Fruit fly (Drosophila melanogaster) whole organism, embryonic: ENCODE data around the gene N.

ENCODE experiments used
- Ada2b ChIP-seq: fragments of 200-800 bp; sonication (Bioruptor generic); IDR thresholded peaks from 2 replicates; pipeline ENCODE4 v1.3.6; 2022; ENCODE audit warnings: missing biosample characterization, missing genetic modification characterization
- Adf1 ChIP-seq: fragments of 200-800 bp; sonication (Bioruptor generic); IDR thresholded peaks from 2 replicates; pipeline ENCODE4 v1.3.6; 2022; ENCODE audit warnings: missing biosample characterization, missing genetic modification characterization
- B-H2 ChIP-seq: fragments of 200-800 bp; sonication (Bioruptor generic); optimal IDR thresholded peaks from 2 replicates; lab custom pipeline; 2018; ENCODE audit warnings: missing biosample characterization, mild to moderate bottlenecking, missing genetic modification characterization
- BtbVII ChIP-seq: fragments of 200-800 bp; sonication (Bioruptor generic); optimal IDR thresholded peaks from 3 replicates; lab custom pipeline; 2017; ENCODE audit warnings: missing biosample characterization, mild to moderate bottlenecking, missing genetic modification characterization
- CG11093 ChIP-seq: fragments of 200-800 bp; sonication (Bioruptor generic); IDR thresholded peaks from 3 replicates; pipeline ENCODE4 v1.3.6; 2022; ENCODE audit warnings: missing biosample characterization, missing genetic modification characterization
- CG12071 ChIP-seq: fragments of 200-800 bp; sonication (Bioruptor generic); optimal IDR thresholded peaks from 3 replicates; lab custom pipeline; 2018; ENCODE audit warnings: missing biosample characterization, mild to moderate bottlenecking, missing genetic modification characterization
- CG14050 ChIP-seq: fragments of 200-800 bp; sonication (Bioruptor generic); IDR thresholded peaks from 3 replicates; pipeline ENCODE4 v1.3.6; 2022; ENCODE audit warnings: missing biosample characterization, missing genetic modification characterization
- CG14667 ChIP-seq: fragments of 200-800 bp; sonication (Bioruptor generic); IDR thresholded peaks from 2 replicates; pipeline ENCODE4 v1.3.6; 2022; ENCODE audit warnings: missing biosample characterization, missing genetic modification characterization
- CG14965 ChIP-seq: fragments of 200-800 bp; sonication (Bioruptor generic); optimal IDR thresholded peaks from 2 replicates; lab custom pipeline; 2016; ENCODE audit warnings: missing biosample characterization, missing genetic modification characterization, borderline replicate concordance
- CG16779 ChIP-seq: fragments of 200-800 bp; sonication (Bioruptor generic); IDR thresholded peaks from 2 replicates; pipeline ENCODE4 v1.3.6; 2022; ENCODE audit warnings: missing biosample characterization, missing genetic modification characterization
- CG17361 ChIP-seq: fragments of 200-800 bp; sonication (Bioruptor generic); IDR thresholded peaks from 3 replicates; pipeline ENCODE4 v1.3.6; 2022; ENCODE audit warnings: missing biosample characterization, missing genetic modification characterization
- CG17802 ChIP-seq: fragments of 200-800 bp; sonication (Bioruptor generic); optimal IDR thresholded peaks from 2 replicates; lab custom pipeline; 2018; ENCODE audit warnings: missing biosample characterization, mild to moderate bottlenecking, missing genetic modification characterization, moderate library complexity
- CG3838 ChIP-seq: fragments of 200-800 bp; sonication (Bioruptor generic); optimal IDR thresholded peaks from 3 replicates; lab custom pipeline; 2016; ENCODE audit warnings: missing biosample characterization, missing genetic modification characterization
- CG5180 ChIP-seq: fragments of 200-800 bp; sonication (Bioruptor generic); optimal IDR thresholded peaks from 3 replicates; lab custom pipeline; 2017; ENCODE audit warnings: missing biosample characterization, missing genetic modification characterization, mild to moderate bottlenecking, moderate library complexity, missing genetic modification reagents
- CG6791 ChIP-seq: fragments of 200-800 bp; sonication (Bioruptor generic); IDR thresholded peaks from 3 replicates; pipeline ENCODE4 v1.3.6; 2022; ENCODE audit warnings: missing biosample characterization, missing genetic modification characterization; ENCODE audit not compliant: partially characterized antibody
- CG7987 ChIP-seq: fragments of 200-800 bp; sonication (Bioruptor generic); optimal IDR thresholded peaks from 2 replicates; lab custom pipeline; 2018; ENCODE audit warnings: missing biosample characterization, mild to moderate bottlenecking, missing genetic modification characterization, moderate library complexity
- CG8089 ChIP-seq: fragments of 200-800 bp; sonication (Bioruptor generic); optimal IDR thresholded peaks from 3 replicates; lab custom pipeline; 2016; ENCODE audit warnings: missing biosample characterization, missing genetic modification characterization
- CG9609 ChIP-seq: fragments of 200-800 bp; sonication (Bioruptor generic); optimal IDR thresholded peaks from 3 replicates; lab custom pipeline; 2016; ENCODE audit warnings: missing biosample characterization, missing genetic modification characterization
- Hmx ChIP-seq: fragments of 200-800 bp; sonication (Bioruptor generic); optimal IDR thresholded peaks from 2 replicates; lab custom pipeline; 2016; ENCODE audit warnings: missing biosample characterization, missing genetic modification characterization
- Hsf ChIP-seq: fragments of 200-800 bp; sonication (Bioruptor generic); optimal IDR thresholded peaks from 3 replicates; lab custom pipeline; 2016; ENCODE audit warnings: missing biosample characterization, missing genetic modification characterization
- Kr ChIP-seq: fragments of 200-800 bp; sonication (Bioruptor generic); optimal IDR thresholded peaks from 2 replicates; lab custom pipeline; 2017; ENCODE audit warnings: missing biosample characterization, mild to moderate bottlenecking, missing genetic modification characterization
- Max ChIP-seq: fragments of 200-800 bp; sonication (Bioruptor generic); optimal IDR thresholded peaks from 2 replicates; lab custom pipeline; 2016; ENCODE audit warnings: missing biosample characterization, mild to moderate bottlenecking, missing genetic modification characterization
- Mrtf ChIP-seq: fragments of 200-800 bp; sonication (Bioruptor generic); IDR thresholded peaks from 3 replicates; pipeline ENCODE4 v1.3.6; 2022; ENCODE audit warnings: missing biosample characterization, missing genetic modification characterization
- Optix ChIP-seq: fragments of 200-800 bp; sonication (Bioruptor generic); IDR thresholded peaks from 3 replicates; pipeline ENCODE4 v1.3.6; 2022; ENCODE audit warnings: missing biosample characterization, missing genetic modification characterization
- Sin3A ChIP-seq: fragments of >200 bp; optimal IDR thresholded peaks from 2 replicates; lab custom pipeline; 2018
- Sry-δ ChIP-seq: fragments of 200-800 bp; sonication (Bioruptor generic); optimal IDR thresholded peaks from 2 replicates; lab custom pipeline; 2016; ENCODE audit warnings: missing biosample characterization, missing genetic modification characterization
- TFAM ChIP-seq: fragments of 200-800 bp; sonication (Bioruptor generic); optimal IDR thresholded peaks from 2 replicates; lab custom pipeline; 2017; ENCODE audit warnings: missing biosample characterization, missing genetic modification characterization, inconsistent platforms
- Taf1 ChIP-seq: fragments of 200-800 bp; sonication (Bioruptor generic); IDR thresholded peaks from 2 replicates; pipeline ENCODE4 v1.3.6; 2022; ENCODE audit warnings: missing biosample characterization, missing genetic modification characterization
- Trl ChIP-seq, 3 experiments: fragments of >200 bp in 2 of 3; fragments of 200-800 bp in 1 of 3; sonication (Bioruptor generic) in 1 of 3; optimal IDR thresholded peaks; 2 replicates in 1 of 3; 3 replicates in 2 of 3; lab custom pipeline; 2016 to 2017; ENCODE audit warnings: missing biosample characterization in 1 of 3, missing genetic modification characterization in 1 of 3
- Xrp1 ChIP-seq: fragments of 200-800 bp; sonication (Bioruptor generic); IDR thresholded peaks from 2 replicates; pipeline ENCODE4 v1.3.6; 2022; ENCODE audit warnings: missing biosample characterization, missing genetic modification characterization
- ac ChIP-seq: fragments of 200-800 bp; sonication (Bioruptor generic); optimal IDR thresholded peaks from 3 replicates; lab custom pipeline; 2017; ENCODE audit warnings: missing biosample characterization, mild to moderate bottlenecking, missing genetic modification characterization
- ase ChIP-seq: fragments of 200-800 bp; sonication (Bioruptor generic); IDR thresholded peaks from 3 replicates; pipeline ENCODE4 v1.3.6; 2022; ENCODE audit warnings: missing biosample characterization, missing genetic modification characterization
- cg ChIP-seq: fragments of 200-800 bp; sonication (Bioruptor generic); optimal IDR thresholded peaks from 3 replicates; lab custom pipeline; 2019; ENCODE audit warnings: missing biosample characterization, mild to moderate bottlenecking, missing genetic modification characterization, moderate library complexity
- crp ChIP-seq, 2 experiments: fragments of 200-800 bp; sonication (Bioruptor generic); optimal IDR thresholded peaks; 2 replicates in 1 of 2; 3 replicates in 1 of 2; lab custom pipeline; 2017; ENCODE audit warnings: missing biosample characterization in 2 of 2, missing genetic modification characterization in 2 of 2, mild to moderate bottlenecking in 1 of 2, moderate library complexity in 1 of 2
- disco-r ChIP-seq: fragments of 200-800 bp; sonication (Bioruptor generic); optimal IDR thresholded peaks from 2 replicates; lab custom pipeline; 2016; ENCODE audit warnings: missing biosample characterization, missing genetic modification characterization
- en ChIP-seq: fragments of 200-800 bp; sonication (Bioruptor generic); optimal IDR thresholded peaks from 2 replicates; lab custom pipeline; 2016; ENCODE audit warnings: missing biosample characterization, missing genetic modification characterization
- gcm2 ChIP-seq: fragments of 200-800 bp; sonication (Bioruptor generic); optimal IDR thresholded peaks from 2 replicates; lab custom pipeline; 2016; ENCODE audit warnings: missing biosample characterization, missing genetic modification characterization
- gfzf ChIP-seq: fragments of 200-800 bp; sonication (Bioruptor generic); optimal IDR thresholded peaks from 2 replicates; lab custom pipeline; 2016; ENCODE audit warnings: missing biosample characterization, mild to moderate bottlenecking, missing genetic modification characterization, moderate library complexity
- gt ChIP-seq: fragments of 200-800 bp; sonication (Bioruptor generic); IDR thresholded peaks from 2 replicates; pipeline ENCODE4 v1.3.6; 2022; ENCODE audit warnings: missing biosample characterization, missing genetic modification characterization
- h ChIP-seq: fragments of >200 bp; optimal IDR thresholded peaks from 2 replicates; lab custom pipeline; 2017
- hbn ChIP-seq: fragments of 200-800 bp; sonication (Bioruptor generic); IDR thresholded peaks from 2 replicates; pipeline ENCODE4 v1.3.6; 2022; ENCODE audit warnings: missing biosample characterization, missing genetic modification characterization; ENCODE audit not compliant: partially characterized antibody
- lmd ChIP-seq: fragments of 200-800 bp; sonication (Bioruptor generic); IDR thresholded peaks from 2 replicates; pipeline ENCODE4 v1.3.6; 2022; ENCODE audit warnings: missing biosample characterization, missing genetic modification characterization
- mirr ChIP-seq: fragments of 200-800 bp; sonication (Bioruptor generic); optimal IDR thresholded peaks from 3 replicates; lab custom pipeline; 2018; ENCODE audit warnings: missing biosample characterization, mild to moderate bottlenecking, missing genetic modification characterization
- odd ChIP-seq: fragments of 200-800 bp; sonication (Bioruptor generic); optimal IDR thresholded peaks from 2 replicates; lab custom pipeline; 2017; ENCODE audit warnings: missing biosample characterization, mild to moderate bottlenecking, missing genetic modification characterization
- prd ChIP-seq, 3 experiments: fragments of >200 bp in 2 of 3; fragments of 200-800 bp in 1 of 3; sonication (Bioruptor generic) in 1 of 3; optimal IDR thresholded peaks in 2 of 3; IDR thresholded peaks in 1 of 3; 2 replicates in 2 of 3; 3 replicates in 1 of 3; pipeline versions ENCODE4 v1.3.6 to Lab custom; 2017 to 2022; ENCODE audit warnings: missing biosample characterization in 1 of 3, missing genetic modification characterization in 1 of 3
- psq ChIP-seq: fragments of 200-800 bp; sonication (Bioruptor generic); optimal IDR thresholded peaks from 2 replicates; lab custom pipeline; 2017; ENCODE audit warnings: missing biosample characterization, missing genetic modification characterization
- sc ChIP-seq, 3 experiments: fragments of >200 bp in 2 of 3; fragments of 200-800 bp in 1 of 3; sonication (Bioruptor generic) in 1 of 3; optimal IDR thresholded peaks; 2 replicates in 2 of 3; 3 replicates in 1 of 3; lab custom pipeline; 2017; ENCODE audit warnings: mild to moderate bottlenecking in 1 of 3, missing biosample characterization in 1 of 3, missing genetic modification characterization in 1 of 3, missing genetic modification reagents in 1 of 3
- sd ChIP-seq: fragments of 200-800 bp; sonication (Bioruptor generic); optimal IDR thresholded peaks from 3 replicates; lab custom pipeline; 2018; ENCODE audit warnings: missing biosample characterization, mild to moderate bottlenecking, missing genetic modification characterization, moderate library complexity
- shn ChIP-seq: fragments of 200-800 bp; sonication (Bioruptor generic); optimal IDR thresholded peaks from 3 replicates; lab custom pipeline; 2016; ENCODE audit warnings: missing biosample characterization, missing genetic modification characterization
- vnd ChIP-seq: fragments of 200-800 bp; sonication (Bioruptor generic); IDR thresholded peaks from 3 replicates; pipeline ENCODE4 v1.3.6; 2022; ENCODE audit warnings: missing biosample characterization, missing genetic modification characterization; ENCODE audit not compliant: partially characterized antibody

Gene N

DNA sequence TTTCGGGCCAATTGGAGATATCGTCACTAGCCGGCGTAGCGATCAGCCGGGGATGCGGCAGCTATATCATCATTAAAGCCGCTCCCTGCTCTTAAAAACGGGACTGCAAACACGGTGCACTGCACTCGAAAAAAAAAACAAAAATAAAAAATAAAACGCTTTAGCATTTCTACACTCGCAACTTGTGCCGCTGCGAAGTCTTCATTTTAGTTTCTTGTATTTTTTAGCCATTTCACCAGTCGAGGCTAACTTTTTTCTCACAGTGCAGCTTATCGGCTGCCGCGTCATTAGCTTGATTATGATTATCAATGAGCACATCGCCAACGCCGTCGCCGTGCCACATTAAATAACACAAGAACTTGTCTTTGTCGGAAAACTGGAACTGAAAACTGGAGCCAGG, 48.8 kb upstream of the N start (continued):
- TF ChIP-seq hbn (GFP tag; lab: Robert Waterston, UW) (no peak), sc (optimal IDR thresholded peaks at IDR 0.05; lab: Kevin White, UChicago) (no peak), sc (GFP tag; optimal IDR thresholded peaks at IDR 0.05; lab: Kevin White, UChicago) (peak; percentile 17), Ada2b (GFP tag; lab: Robert Waterston, UW) (peak; percentile 24; the same call in 1 of the 2 replicates), Hsf (peak; percentile 62), cg (GFP tag; lab: Kevin White, UChicago) (no peak), Trl (optimal IDR thresholded peaks at IDR 0.05; lab: Kevin White, UChicago) (no peak), Trl (GFP tag; optimal IDR thresholded peaks at IDR 0.05; lab: Kevin White, UChicago) (peak; percentile 76), ac (GFP tag; lab: Kevin White, UChicago) (no peak), gfzf (GFP tag; lab: Kevin White, UChicago) (no peak), CG5180 (GFP tag; lab: Kevin White, UChicago) (no peak), Sin3A (lab: Kevin White, UChicago) (no peak), Max (GFP tag; lab: Kevin White, UChicago) (no peak), Mrtf (GFP tag; lab: Robert Waterston, UW) (peak; percentile 66), CG17802 (tag; lab: Kevin White, UChicago) (no peak), sd (tag; lab: Kevin White, UChicago) (no peak), CG7987 (GFP tag; lab: Kevin White, UChicago) (no peak), Optix (GFP tag; lab: Robert Waterston, UW) (peak; percentile 79), CG11093 (peak; percentile 64; the same call in 2 of the 3 replicates), CG9609 (GFP tag; lab: Kevin White, UChicago) (peak; percentile 55), lmd (GFP tag; lab: Robert Waterston, UW) (peak; percentile 66), disco-r (GFP tag; lab: Kevin White, UChicago) (no peak), ase (peak; percentile 51; the same call in 1 of the 3 replicates), Xrp1 (GFP tag; lab: Robert Waterston, UW) (peak; percentile 79), shn (GFP tag; lab: Kevin White, UChicago) (peak; percentile 54), CG16779 (GFP tag; lab: Robert Waterston, UW) (no peak), crp (GFP tag; optimal IDR thresholded peaks at IDR 0.05; lab: Kevin White, UChicago) (no peak), B-H2 (GFP tag; lab: Kevin White, UChicago) (no peak), Kr (GFP tag; lab: Kevin White, UChicago) (no peak), odd (no peak), CG12071 (GFP tag; lab: Kevin White, UChicago) (no peak), BtbVII (GFP tag; lab: Kevin White, UChicago) (no peak), CG3838 (GFP tag; lab: Kevin White, UChicago) (no peak), mirr (no peak), TFAM (GFP tag; lab: Kevin White, UChicago) (no peak), Adf1 (GFP tag; lab: Robert Waterston, UW) (no peak), psq (no peak), h (lab: Kevin White, UChicago) (no peak), Taf1 (GFP tag; lab: Robert Waterston, UW) (no peak), CG6791 (GFP tag; lab: Robert Waterston, UW) (no peak), CG17361 (peak; percentile 53; the same call in 1 of the 3 replicates), gcm2 (GFP tag; lab: Kevin White, UChicago) (peak; percentile 58), CG14965 (GFP tag; lab: Kevin White, UChicago) (no peak), Sry-δ (GFP tag; lab: Kevin White, UChicago) (no peak), gt (GFP tag; lab: Robert Waterston, UW) (0 out of 2 replicates have a peak, but pooled peaks have one; percentile 41), vnd (GFP tag; lab: Robert Waterston, UW) (no peak), CG14050 (GFP tag; lab: Robert Waterston, UW) (peak; percentile 42), CG8089 (GFP tag; lab: Kevin White, UChicago) (peak; percentile 63), CG14667 (peak; percentile 50), prd (optimal IDR thresholded peaks at IDR 0.05; lab: Kevin White, UChicago) (no peak), prd (GFP tag; IDR thresholded peaks at IDR 0.05; lab: Robert Waterston, UW) (peak; percentile 84), en (peak; percentile 58), Hmx (GFP tag; lab: Kevin White, UChicago) (no peak)
